Worm (Caenorhabditis elegans) whole organism, early embryonic: ENCODE measurements around the gene C30G12.4.

Experiments
- ama-1 ChIP-seq: fragments of 150-350 bp; optimal IDR thresholded peaks from 2 replicates; lab custom pipeline; 2014
- flt-1 ChIP-seq: fragments of 200-800 bp; sonication (Bioruptor generic); IDR thresholded peaks from 2 replicates; pipeline ENCODE4 v1.3.6; 2022; ENCODE audit warnings: missing genetic modification characterization, missing compliant biosample characterization
- tra-4 ChIP-seq: sonication (generic microtip); optimal IDR thresholded peaks from 2 replicates; lab custom pipeline; 2017; ENCODE audit warnings: missing genetic modification characterization, missing compliant biosample characterization

DNA sequence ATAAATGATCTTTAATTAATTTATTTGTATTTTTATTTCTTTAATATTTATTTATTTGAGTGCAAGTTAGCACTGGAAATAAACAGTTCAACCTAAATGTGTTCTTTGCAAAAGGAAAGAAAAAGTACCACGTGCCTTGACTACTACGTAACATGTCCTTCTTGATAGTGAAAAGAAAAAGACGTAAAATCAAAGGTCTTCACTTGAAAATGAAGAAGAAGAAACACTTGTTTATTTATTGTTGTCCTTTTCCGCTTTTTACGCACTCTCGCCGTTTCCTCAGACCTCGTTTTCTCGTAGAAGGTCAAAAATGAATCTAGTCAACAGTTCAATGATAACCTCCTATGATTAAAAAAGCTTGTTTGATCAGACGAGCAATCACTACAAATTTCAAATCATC lies 16.0 kb downstream of the C30G12.4 start:
- TF ChIP-seq flt-1 (GFP tag; lab: Robert Waterston, UW) (no peak), ama-1 (no peak), tra-4 (tag; lab: Kevin White, UChicago) (no peak)
